Worm (Caenorhabditis elegans): ENCODE results near the gene F18C5.10.

Gene F18C5.10

ce11 chrII:6531940-6532339 lies 29.3 kb downstream of the F18C5.10 start, which contains the start of gene abcx-1:
TSS of gene abcx-1 (plus strand) at chrII:6532163.
- TF ChIP-seq dao-5 (tag; optimal IDR thresholded peaks at IDR 0.05) (no peak), him-1 (tag; optimal IDR thresholded peaks at IDR 0.05) (no peak), W03F9.2 (tag; optimal IDR thresholded peaks at IDR 0.05) (no peak)

ce11 chrII:6531527-6531926 lies 29.7 kb downstream of the F18C5.10 start, which contains the start of gene abch-1:
TSS of gene abch-1 (minus strand) at chrII:6531627.
- TF ChIP-seq dao-5 (tag; optimal IDR thresholded peaks at IDR 0.05) (no peak), W03F9.2 (tag; optimal IDR thresholded peaks at IDR 0.05) (no peak)

- no peak for TF ChIP-seq W03F9.2 (tag; optimal IDR thresholded peaks at IDR 0.05)
- no peak for TF ChIP-seq dao-5 (tag; optimal IDR thresholded peaks at IDR 0.05)
- TF ChIP-seq him-1 (tag; optimal IDR thresholded peaks at IDR 0.05): no peak
Measured at ce11 chrII:6528629-6529028, 32.6 kb downstream of the F18C5.10 start, which contains the start of gene C56E6.4. TSS of gene C56E6.4 (minus strand) at chrII:6528729.

- TF ChIP-seq W03F9.2 (tag; optimal IDR thresholded peaks at IDR 0.05) (no peak), dao-5 (tag; optimal IDR thresholded peaks at IDR 0.05) (no peak), him-1 (tag; optimal IDR thresholded peaks at IDR 0.05) (no peak)
Measured at ce11 chrII:6526136-6526684, 35.0 kb downstream of the F18C5.10 start.

ce11 chrII:6524501-6524977 lies 36.7 kb downstream of the F18C5.10 start, which contains the start of gene C56E6.2:
TSS of gene C56E6.2 (plus strand) at chrII:6524927.
- TF ChIP-seq him-1 (tag; optimal IDR thresholded peaks at IDR 0.05) (no peak), dao-5 (tag; optimal IDR thresholded peaks at IDR 0.05) (no peak), W03F9.2 (tag; optimal IDR thresholded peaks at IDR 0.05) (no peak)

- no peak for TF ChIP-seq W03F9.2 (tag; optimal IDR thresholded peaks at IDR 0.05)
- no peak for TF ChIP-seq him-1 (tag; optimal IDR thresholded peaks at IDR 0.05)
- TF ChIP-seq dao-5 (tag; optimal IDR thresholded peaks at IDR 0.05): no peak
Measured at ce11 chrII:6523940-6524339, 37.3 kb downstream of the F18C5.10 start.

ce11 chrII:6522622-6523254 lies 38.5 kb downstream of the F18C5.10 start:
- TF ChIP-seq dao-5 (tag; optimal IDR thresholded peaks at IDR 0.05): no peak
- TF ChIP-seq W03F9.2 (tag; optimal IDR thresholded peaks at IDR 0.05): no peak

- TF ChIP-seq him-1 (tag; optimal IDR thresholded peaks at IDR 0.05) (no peak), dao-5 (tag; optimal IDR thresholded peaks at IDR 0.05) (no peak), W03F9.2 (tag; optimal IDR thresholded peaks at IDR 0.05) (no peak)
Measured at ce11 chrII:6521316-6521715, 39.9 kb downstream of the F18C5.10 start, which contains the start of gene toe-2. TSS of gene toe-2 (minus strand) at chrII:6521385.

ce11 chrII:6520103-6520502 lies 41.1 kb downstream of the F18C5.10 start:
- no peak for TF ChIP-seq W03F9.2 (tag; optimal IDR thresholded peaks at IDR 0.05)
- no peak for TF ChIP-seq him-1 (tag; optimal IDR thresholded peaks at IDR 0.05)
- no peak for TF ChIP-seq dao-5 (tag; optimal IDR thresholded peaks at IDR 0.05)

- no peak for TF ChIP-seq W03F9.2 (tag; optimal IDR thresholded peaks at IDR 0.05)
- no peak for TF ChIP-seq him-1 (tag; optimal IDR thresholded peaks at IDR 0.05)
- no peak for TF ChIP-seq dao-5 (tag; optimal IDR thresholded peaks at IDR 0.05)
Measured at ce11 chrII:6519703-6520102, 41.5 kb downstream of the F18C5.10 start.

- TF ChIP-seq W03F9.2 (tag; optimal IDR thresholded peaks at IDR 0.05) (no peak), dao-5 (tag; optimal IDR thresholded peaks at IDR 0.05) (no peak), him-1 (tag; optimal IDR thresholded peaks at IDR 0.05) (no peak)
Measured at ce11 chrII:6516276-6516675, 45.0 kb downstream of the F18C5.10 start, which contains the start of gene C56E6.7. TSS of gene C56E6.7 (plus strand) at chrII:6516576.

ce11 chrII:6513911-6514310 lies 47.3 kb downstream of the F18C5.10 start, which contains the start of gene R05G9R.1:
TSS of gene R05G9R.1 (minus strand) at chrII:6514011.
- no peak for TF ChIP-seq him-1 (tag; optimal IDR thresholded peaks at IDR 0.05)
- TF ChIP-seq W03F9.2 (tag; optimal IDR thresholded peaks at IDR 0.05): no peak
- no peak for TF ChIP-seq dao-5 (tag; optimal IDR thresholded peaks at IDR 0.05)

- TF ChIP-seq him-1 (tag; optimal IDR thresholded peaks at IDR 0.05): no peak
- no peak for TF ChIP-seq W03F9.2 (tag; optimal IDR thresholded peaks at IDR 0.05)
- no peak for TF ChIP-seq dao-5 (tag; optimal IDR thresholded peaks at IDR 0.05)
Measured at ce11 chrII:6513357-6513756, 47.9 kb downstream of the F18C5.10 start.

Data from whole organism, L4/young adult.